Worm (Caenorhabditis elegans) whole organism, mixed stage, embryonic: ENCODE results near the gene Y39A3B.1.

Experiments used
- bed-3 ChIP-seq: fragments of 200-800 bp; sonication (Bioruptor generic); optimal IDR thresholded peaks from 3 replicates; lab custom pipeline; 2018; ENCODE audit warnings: mild to moderate bottlenecking, missing genetic modification characterization, moderate library complexity, missing compliant biosample characterization
- blmp-1 ChIP-seq: fragments of 150-350 bp; optimal IDR thresholded peaks from 2 replicates; lab custom pipeline; 2014; ENCODE audit warnings: missing biosample characterization, missing genetic modification characterization
- ceh-39 ChIP-seq: fragments of 150-350 bp; optimal IDR thresholded peaks from 2 replicates; lab custom pipeline; 2014; ENCODE audit warnings: missing biosample characterization, missing genetic modification characterization
- ceh-83 ChIP-seq: fragments of 200-800 bp; sonication (Bioruptor generic); optimal IDR thresholded peaks from 2 replicates; lab custom pipeline; 2018; ENCODE audit warnings: mild to moderate bottlenecking, missing genetic modification characterization, missing compliant biosample characterization
- ces-1 ChIP-seq: fragments of 150-350 bp; optimal IDR thresholded peaks from 2 replicates; lab custom pipeline; 2014; ENCODE audit warnings: missing biosample characterization, missing genetic modification reagents, missing genetic modification characterization
- drap-1 ChIP-seq: fragments of 200-800 bp; sonication (Bioruptor generic); optimal IDR thresholded peaks from 3 replicates; lab custom pipeline; 2018; ENCODE audit warnings: mild to moderate bottlenecking, missing genetic modification characterization, missing compliant biosample characterization
- elt-1 ChIP-seq: sonication (generic microtip); optimal IDR thresholded peaks from 2 replicates; lab custom pipeline; 2017; ENCODE audit warnings: missing genetic modification characterization, mild to moderate bottlenecking, missing compliant biosample characterization, antibody characterized with exemption, moderate library complexity, borderline replicate concordance; ENCODE audit not compliant: insufficient read depth
- elt-3 ChIP-seq: fragments of 150-350 bp; optimal IDR thresholded peaks from 2 replicates; lab custom pipeline; 2014; ENCODE audit warnings: missing biosample characterization, missing genetic modification characterization
- ham-2 ChIP-seq: fragments of 200-800 bp; sonication (Bioruptor generic); optimal IDR thresholded peaks from 2 replicates; lab custom pipeline; 2018; ENCODE audit warnings: mild to moderate bottlenecking, missing genetic modification characterization, missing compliant biosample characterization
- hlh-1 ChIP-seq: fragments of 150-350 bp; optimal IDR thresholded peaks from 2 replicates; lab custom pipeline; 2014; ENCODE audit warnings: missing biosample characterization, missing genetic modification reagents, missing genetic modification characterization
- lin-32 ChIP-seq: fragments of 200-800 bp; sonication (Bioruptor generic); optimal IDR thresholded peaks from 2 replicates; lab custom pipeline; 2018; ENCODE audit warnings: mild to moderate bottlenecking, missing genetic modification characterization, missing compliant biosample characterization
- lsy-2 ChIP-seq: fragments of 150-350 bp; optimal IDR thresholded peaks from 2 replicates; lab custom pipeline; 2014; ENCODE audit warnings: missing biosample characterization, missing genetic modification characterization
- mab-5 ChIP-seq: fragments of 150-350 bp; optimal IDR thresholded peaks from 2 replicates; lab custom pipeline; 2014; ENCODE audit warnings: missing biosample characterization, missing genetic modification characterization
- mep-1 ChIP-seq: fragments of 150-350 bp; optimal IDR thresholded peaks from 2 replicates; lab custom pipeline; 2017; ENCODE audit warnings: missing biosample characterization, missing genetic modification reagents, missing genetic modification characterization, inconsistent platforms
- nhr-12 ChIP-seq: fragments of 150-350 bp; optimal IDR thresholded peaks from 2 replicates; lab custom pipeline; 2014; ENCODE audit warnings: missing biosample characterization, missing genetic modification characterization
- nhr-2 ChIP-seq: fragments of 150-350 bp; optimal IDR thresholded peaks from 2 replicates; lab custom pipeline; 2014; ENCODE audit warnings: missing biosample characterization, missing genetic modification characterization
- nhr-237 ChIP-seq: fragments of 150-350 bp; optimal IDR thresholded peaks from 2 replicates; lab custom pipeline; 2014; ENCODE audit warnings: missing biosample characterization, missing genetic modification characterization
- nhr-76 ChIP-seq: sonication (generic microtip); optimal IDR thresholded peaks from 2 replicates; lab custom pipeline; 2017; ENCODE audit warnings: missing biosample characterization, missing genetic modification characterization
- pha-4 ChIP-seq: fragments of 150-350 bp; optimal IDR thresholded peaks from 2 replicates; lab custom pipeline; 2018; ENCODE audit warnings: missing biosample characterization, missing genetic modification reagents, missing genetic modification characterization
- sem-2 ChIP-seq: fragments of 200-800 bp; sonication (Bioruptor generic); optimal IDR thresholded peaks from 2 replicates; lab custom pipeline; 2018; ENCODE audit warnings: mild to moderate bottlenecking, missing genetic modification characterization, missing compliant biosample characterization
- snpc-4 ChIP-seq: fragments of 150-350 bp; optimal IDR thresholded peaks from 2 replicates; lab custom pipeline; 2014; ENCODE audit warnings: missing biosample characterization, missing genetic modification characterization
- tbx-8 ChIP-seq: fragments of 200-800 bp; sonication (Bioruptor generic); optimal IDR thresholded peaks from 2 replicates; lab custom pipeline; 2018; ENCODE audit warnings: mild to moderate bottlenecking, missing genetic modification characterization, moderate library complexity, missing compliant biosample characterization
- unc-120 ChIP-seq: sonication (generic microtip); optimal IDR thresholded peaks from 2 replicates; lab custom pipeline; 2017; ENCODE audit warnings: missing genetic modification characterization, missing compliant biosample characterization; ENCODE audit not compliant: poor library complexity, severe bottlenecking
- unc-62 ChIP-seq: fragments of 150-350 bp; optimal IDR thresholded peaks from 2 replicates; lab custom pipeline; 2014; ENCODE audit warnings: missing biosample characterization, missing genetic modification reagents, missing genetic modification characterization

Y39A3B.1 gene

DNA sequence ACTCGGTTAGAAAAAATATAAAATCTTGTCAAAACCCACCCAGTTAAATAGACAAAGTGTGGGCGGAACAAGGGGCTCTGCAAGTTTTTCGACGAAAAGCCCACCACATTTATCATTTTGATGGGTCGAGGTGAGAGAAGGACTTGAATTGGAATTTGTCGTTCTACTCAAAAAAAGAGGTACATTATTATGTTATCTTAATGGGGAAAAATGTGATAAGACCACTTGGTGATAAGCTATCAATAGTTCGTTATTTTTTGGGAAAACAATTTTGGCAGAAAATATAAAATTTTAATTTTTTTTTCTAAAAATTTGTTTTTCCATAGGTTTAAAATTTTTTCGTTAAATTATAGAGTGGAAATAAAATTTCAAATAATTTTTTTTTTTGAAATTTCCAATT lies 44.0 kb downstream of the Y39A3B.1 start:
- TF ChIP-seq ceh-39 (tag; lab: Kevin White, UChicago): no peak
- TF ChIP-seq, all 35 proteins: peak for 0

DNA sequence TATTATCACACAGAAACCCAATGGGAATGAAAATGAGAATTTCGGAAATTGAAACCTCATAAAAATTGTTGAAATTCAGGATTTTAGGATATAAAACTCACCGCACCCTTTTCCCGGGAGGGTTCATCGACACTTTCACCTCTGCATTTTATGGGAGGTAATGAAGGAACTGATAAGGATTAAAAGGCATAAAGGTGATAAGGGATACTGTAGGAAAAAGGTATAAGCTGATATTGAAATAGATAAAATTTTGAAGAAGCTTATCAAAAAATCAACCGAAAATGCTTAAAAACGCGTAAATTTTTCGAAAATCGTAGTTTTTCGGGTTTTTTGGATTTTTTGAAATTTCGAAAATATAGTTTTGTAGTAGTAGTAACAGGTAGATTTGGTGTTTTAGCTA lies 44.7 kb downstream of the Y39A3B.1 start:
- no peak for TF ChIP-seq unc-62 (GFP tag; lab: Kevin White, UChicago)
- no peak for TF ChIP-seq blmp-1 (tag; lab: Kevin White, UChicago)
- TF ChIP-seq pha-4 (tag; lab: Kevin White, UChicago): no peak

DNA sequence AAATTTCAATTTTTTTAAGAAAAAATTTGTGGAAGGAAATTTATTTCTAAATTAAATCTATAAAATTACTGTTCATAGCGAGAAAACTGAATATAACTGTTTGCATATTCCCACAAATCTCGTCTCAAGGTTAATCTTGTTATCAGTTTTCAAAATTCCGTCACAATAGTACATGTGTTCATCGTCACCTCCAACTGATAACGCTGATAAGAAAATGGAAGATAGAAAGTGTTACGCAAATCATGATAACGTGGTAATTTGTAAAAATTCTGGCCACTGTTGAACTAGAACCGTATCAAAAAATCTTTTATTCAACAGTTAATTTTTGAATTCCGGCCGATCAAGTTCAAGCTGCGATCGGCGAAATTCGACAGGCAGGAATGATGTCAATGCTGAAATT lies 47.6 kb downstream of the Y39A3B.1 start:
- TF ChIP-seq unc-120 (no peak), elt-3 (peak; percentile 8)
- TF ChIP-seq, all 35 proteins: peak for 1

DNA sequence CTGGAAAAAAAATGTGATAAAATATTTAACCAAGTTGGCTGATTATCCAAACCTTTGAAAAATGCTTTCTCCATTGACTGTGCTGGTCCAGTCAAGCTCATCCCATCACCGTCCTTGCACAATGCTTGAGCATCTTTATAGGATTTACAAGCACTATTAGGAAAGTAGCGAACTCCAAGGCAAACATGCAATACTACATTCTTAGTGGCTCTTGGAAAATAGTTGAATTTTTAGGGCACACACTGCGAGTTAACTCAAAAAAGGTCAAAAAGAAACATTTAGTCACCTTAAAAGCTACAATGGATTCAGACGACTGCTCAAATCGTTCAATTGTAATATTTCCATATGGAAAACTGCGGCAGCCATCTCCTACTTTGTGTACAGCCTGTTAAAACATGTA lies 48.3 kb downstream of the Y39A3B.1 start, which contains the start of gene M01E10.3:
M01E10.3 (minus strand) TSS at position 101 of the 400 bp plus-strand sequence.
- TF ChIP-seq mab-5 (tag; lab: Kevin White, UChicago) (no peak), nhr-76 (tag; lab: Kevin White, UChicago) (no peak), mep-1 (tag; lab: Kevin White, UChicago) (no peak), drap-1 (GFP tag; lab: Kevin White, UChicago) (no peak), lin-32 (GFP tag; lab: Kevin White, UChicago) (no peak), sem-2 (no peak), ces-1 (GFP tag; lab: Kevin White, UChicago) (no peak), ham-2 (GFP tag; lab: Kevin White, UChicago) (no peak), snpc-4 (tag; lab: Kevin White, UChicago) (no peak), nhr-2 (tag; lab: Kevin White, UChicago) (no peak), tbx-8 (GFP tag; lab: Kevin White, UChicago) (no peak), ceh-83 (GFP tag; lab: Kevin White, UChicago) (no peak), hlh-1 (no peak), lsy-2 (tag; lab: Kevin White, UChicago) (no peak), nhr-12 (no peak), pha-4 (tag; lab: Kevin White, UChicago) (no peak), nhr-237 (tag; lab: Kevin White, UChicago) (no peak), elt-3 (no peak)
- TF ChIP-seq, all 35 proteins: peak for 0

DNA sequence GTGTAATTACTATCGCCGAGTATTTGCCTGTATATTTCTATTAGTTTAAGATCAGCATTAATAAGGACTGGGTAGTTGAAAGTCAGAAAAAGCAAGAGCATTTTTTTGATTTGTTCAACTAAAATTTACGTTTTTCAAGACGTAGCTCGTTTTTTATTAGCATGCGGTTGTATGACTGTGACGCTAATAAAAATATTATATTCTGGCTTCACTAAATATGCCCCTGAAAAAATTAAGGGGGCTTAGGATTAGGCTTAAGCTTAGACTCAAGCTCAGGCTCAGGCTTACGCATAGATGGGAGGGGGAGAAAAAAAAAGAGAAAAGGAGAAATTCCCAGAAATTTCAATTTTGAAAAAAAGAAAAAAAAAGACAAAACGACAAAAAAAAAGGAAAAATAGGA lies 51.7 kb downstream of the Y39A3B.1 start, which contains the start of gene Y39A3A.2:
Y39A3A.2 (minus strand) TSS at position 101 of the 400 bp plus-strand sequence.
- TF ChIP-seq bed-3 (GFP tag; lab: Kevin White, UChicago) (no peak), elt-1 (tag; lab: Kevin White, UChicago) (no peak)
